Worm (Caenorhabditis elegans) whole organism, L4 larva: ENCODE measurements around the gene C15B12.9.

Experiments used
- F10B5.3 ChIP-seq: sonication (generic microtip); optimal IDR thresholded peaks from 2 replicates; lab custom pipeline; 2016; ENCODE audit warnings: mild to moderate bottlenecking, missing genetic modification characterization, missing compliant biosample characterization
- F44E2.7 ChIP-seq: fragments of 200-800 bp; sonication (Bioruptor generic); IDR thresholded peaks from 2 replicates; pipeline ENCODE4 v2.1.2; 2022; ENCODE audit warnings: missing genetic modification characterization, missing compliant biosample characterization
- aly-2 ChIP-seq: sonication (generic microtip); optimal IDR thresholded peaks from 2 replicates; lab custom pipeline; 2018; ENCODE audit warnings: missing biosample characterization, missing genetic modification characterization
- attf-4 ChIP-seq: sonication (generic microtip); optimal IDR thresholded peaks from 3 replicates; lab custom pipeline; 2017; ENCODE audit warnings: missing biosample characterization, missing genetic modification characterization
- ceh-82 ChIP-seq: sonication (generic microtip); optimal IDR thresholded peaks from 2 replicates; lab custom pipeline; 2017; ENCODE audit warnings: missing biosample characterization, missing genetic modification characterization
- cey-2 ChIP-seq: sonication (generic microtip); optimal IDR thresholded peaks from 3 replicates; lab custom pipeline; 2017; ENCODE audit warnings: missing genetic modification characterization, mild to moderate bottlenecking, missing compliant biosample characterization, antibody characterized with exemption, borderline replicate concordance; ENCODE audit not compliant: insufficient read depth
- ctbp-1 ChIP-seq: fragments of 200-800 bp; sonication (Bioruptor generic); IDR thresholded peaks from 2 replicates; pipeline ENCODE4 v1.3.6; 2022; ENCODE audit warnings: missing genetic modification reagents, missing genetic modification characterization, missing compliant biosample characterization
- daf-12 ChIP-seq: fragments of 150-350 bp; optimal IDR thresholded peaks from 2 replicates; lab custom pipeline; 2014; ENCODE audit warnings: missing biosample characterization, missing genetic modification reagents, missing genetic modification characterization
- daf-16 ChIP-seq, 3 experiments: sonication (generic microtip); optimal IDR thresholded peaks; 2 replicates each; lab custom pipeline; 2016 to 2017; ENCODE audit warnings: missing genetic modification characterization in 3 of 3, missing genetic modification reagents in 3 of 3, mild to moderate bottlenecking in 2 of 3, missing compliant biosample characterization in 2 of 3, missing biosample characterization in 1 of 3, moderate library complexity in 1 of 3
- dmd-6 ChIP-seq: fragments of 200-800 bp; sonication (Bioruptor generic); IDR thresholded peaks from 2 replicates; pipeline ENCODE4 v1.3.6; 2022; ENCODE audit warnings: missing genetic modification reagents, missing genetic modification characterization, missing compliant biosample characterization
- dve-1 ChIP-seq: sonication (generic microtip); optimal IDR thresholded peaks from 2 replicates; lab custom pipeline; 2017; ENCODE audit warnings: antibody characterized with exemption, mild to moderate bottlenecking, missing genetic modification characterization, missing compliant biosample characterization; ENCODE audit not compliant: insufficient read depth
- egl-27 ChIP-seq: sonication (generic microtip); optimal IDR thresholded peaks from 3 replicates; lab custom pipeline; 2017; ENCODE audit warnings: missing biosample characterization, missing genetic modification reagents, missing genetic modification characterization
- fkh-10 ChIP-seq: fragments of 150-350 bp; optimal IDR thresholded peaks from 2 replicates; lab custom pipeline; 2014; ENCODE audit warnings: missing biosample characterization, missing genetic modification reagents, missing genetic modification characterization
- fos-1 ChIP-seq: fragments of 150-350 bp; optimal IDR thresholded peaks from 2 replicates; lab custom pipeline; 2014; ENCODE audit warnings: missing biosample characterization, missing genetic modification characterization
- hlh-11 ChIP-seq: fragments of 200-800 bp; sonication (Bioruptor generic); optimal IDR thresholded peaks from 2 replicates; lab custom pipeline; 2018; ENCODE audit warnings: mild to moderate bottlenecking, missing genetic modification characterization, missing compliant biosample characterization
- lin-1 ChIP-seq: fragments of 200-800 bp; sonication (Bioruptor generic); IDR thresholded peaks from 2 replicates; pipeline ENCODE4 v1.3.6; 2022; ENCODE audit warnings: missing genetic modification reagents, missing genetic modification characterization, missing compliant biosample characterization
- lsy-2 ChIP-seq, 2 experiments: fragments of 150-350 bp in 1 of 2; sonication (generic microtip) in 1 of 2; optimal IDR thresholded peaks; 2 replicates each; lab custom pipeline; 2014 to 2017; ENCODE audit warnings: missing biosample characterization in 2 of 2, missing genetic modification characterization in 2 of 2
- madf-9 ChIP-seq: fragments of 200-800 bp; sonication (Bioruptor generic); conservative IDR thresholded peaks from 2 replicates; pipeline ENCODE4 v1.3.6; 2022; ENCODE audit warnings: missing genetic modification reagents, missing genetic modification characterization, missing compliant biosample characterization
- mdl-1 ChIP-seq, 2 experiments: fragments of 150-350 bp in 1 of 2; sonication (generic microtip) in 1 of 2; optimal IDR thresholded peaks; 2 replicates each; lab custom pipeline; 2014 to 2017; ENCODE audit warnings: missing biosample characterization in 2 of 2, missing genetic modification characterization in 2 of 2
- mxl-2 ChIP-seq: fragments of 200-800 bp; sonication (Bioruptor generic); conservative IDR thresholded peaks from 2 replicates; pipeline ENCODE4 v1.3.6; 2022; ENCODE audit warnings: missing genetic modification reagents, missing genetic modification characterization, missing compliant biosample characterization
- mxl-3 ChIP-seq: fragments of 200-800 bp; sonication (Bioruptor generic); optimal IDR thresholded peaks from 2 replicates; lab custom pipeline; 2018; ENCODE audit warnings: mild to moderate bottlenecking, missing genetic modification characterization, missing compliant biosample characterization
- nhr-102 ChIP-seq: sonication (generic microtip); optimal IDR thresholded peaks from 2 replicates; lab custom pipeline; 2016; ENCODE audit warnings: mild to moderate bottlenecking, missing genetic modification characterization, moderate library complexity, missing compliant biosample characterization
- nhr-11 ChIP-seq: fragments of 150-350 bp; optimal IDR thresholded peaks from 2 replicates; lab custom pipeline; 2014; ENCODE audit warnings: missing biosample characterization, missing genetic modification characterization
- nhr-28 ChIP-seq: fragments of 150-350 bp; optimal IDR thresholded peaks from 2 replicates; lab custom pipeline; 2014; ENCODE audit warnings: missing biosample characterization, missing genetic modification characterization
- nhr-42 ChIP-seq: fragments of 200-800 bp; sonication (Bioruptor generic); IDR thresholded peaks from 2 replicates; pipeline ENCODE4 v1.3.6; 2022; ENCODE audit warnings: missing genetic modification characterization, missing compliant biosample characterization
- nhr-48 ChIP-seq: sonication (generic microtip); optimal IDR thresholded peaks from 2 replicates; lab custom pipeline; 2016; ENCODE audit warnings: mild to moderate bottlenecking, missing genetic modification characterization, missing compliant biosample characterization
- nhr-76 ChIP-seq: fragments of 150-350 bp; optimal IDR thresholded peaks from 2 replicates; lab custom pipeline; 2014; ENCODE audit warnings: missing biosample characterization, missing genetic modification characterization
- nhr-77 ChIP-seq: fragments of 150-350 bp; optimal IDR thresholded peaks from 2 replicates; lab custom pipeline; 2014; ENCODE audit warnings: missing biosample characterization, missing genetic modification characterization
- pqm-1 ChIP-seq: sonication (generic microtip); optimal IDR thresholded peaks from 2 replicates; lab custom pipeline; 2017; ENCODE audit warnings: missing biosample characterization, missing genetic modification characterization
- rbr-2 ChIP-seq: sonication (generic microtip); optimal IDR thresholded peaks from 2 replicates; lab custom pipeline; 2016; ENCODE audit warnings: missing genotype, missing genetic modification characterization, missing compliant biosample characterization
- skn-1 ChIP-seq: fragments of 150-350 bp; optimal IDR thresholded peaks from 2 replicates; lab custom pipeline; 2014; ENCODE audit warnings: missing biosample characterization, missing genetic modification characterization
- snpc-1.2 ChIP-seq: fragments of 200-800 bp; sonication (Bioruptor generic); IDR thresholded peaks from 2 replicates; pipeline ENCODE4 v1.3.6; 2022; ENCODE audit warnings: missing genetic modification reagents, missing genetic modification characterization, missing compliant biosample characterization
- unc-62 ChIP-seq, 3 experiments: fragments of 150-350 bp in 1 of 3; sonication (generic microtip); optimal IDR thresholded peaks in 2 of 3; peaks in 1 of 3; 1 replicate in 1 of 3; 2 replicates in 2 of 3; lab custom pipeline; 2014 to 2017; ENCODE audit warnings: missing biosample characterization in 3 of 3, missing genetic modification characterization in 3 of 3, missing genetic modification reagents in 3 of 3, missing genotype in 1 of 3
- vab-7 ChIP-seq: fragments of 200-800 bp; sonication (Bioruptor generic); IDR thresholded peaks from 2 replicates; pipeline ENCODE4 v1.3.6; 2022; ENCODE audit warnings: missing genetic modification reagents, missing genetic modification characterization, missing compliant biosample characterization
- zag-1 ChIP-seq: fragments of 150-350 bp; optimal IDR thresholded peaks from 2 replicates; lab custom pipeline; 2014; ENCODE audit warnings: missing biosample characterization, missing genetic modification characterization
- zfp-3 ChIP-seq: fragments of 200-800 bp; sonication (Bioruptor generic); conservative IDR thresholded peaks from 2 replicates; pipeline ENCODE4 v1.3.6; 2022; ENCODE audit warnings: missing genetic modification reagents, missing genetic modification characterization, missing compliant biosample characterization

C15B12.9 gene

DNA sequence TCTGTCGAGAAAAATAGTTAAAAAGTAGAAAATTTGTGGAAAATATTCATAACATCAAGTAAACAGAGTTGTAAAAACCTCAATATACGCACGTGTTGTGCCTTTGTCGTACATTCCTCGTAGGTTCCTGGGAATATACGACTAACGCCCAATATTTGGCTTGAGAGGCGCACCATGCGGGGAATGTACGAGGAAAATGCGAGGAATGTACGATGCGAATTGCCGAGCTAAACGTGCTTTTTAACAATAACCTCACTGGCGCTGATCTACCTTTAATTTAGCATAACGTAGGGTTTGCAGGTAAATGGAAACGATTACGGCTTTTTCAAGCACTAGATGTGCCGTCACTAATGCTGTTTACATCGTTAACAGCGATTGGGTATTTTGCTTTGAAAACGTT, at the start of gene C15B12.9:
TSS of gene C15B12.9 (plus strand) at position 301 of the 400 bp plus-strand sequence.
- TF ChIP-seq unc-62 (GFP tag; optimal IDR thresholded peaks at IDR 0.05 in 1 of 2; lab: Kevin White, UChicago) = peak in 1 of 2 experiments; percentile 42
- TF ChIP-seq unc-62 (tag; optimal IDR thresholded peaks at IDR 0.05; lab: Kevin White, UChicago) = no peak
- no peak for TF ChIP-seq vab-7 (GFP tag; lab: Robert Waterston, UW)

DNA sequence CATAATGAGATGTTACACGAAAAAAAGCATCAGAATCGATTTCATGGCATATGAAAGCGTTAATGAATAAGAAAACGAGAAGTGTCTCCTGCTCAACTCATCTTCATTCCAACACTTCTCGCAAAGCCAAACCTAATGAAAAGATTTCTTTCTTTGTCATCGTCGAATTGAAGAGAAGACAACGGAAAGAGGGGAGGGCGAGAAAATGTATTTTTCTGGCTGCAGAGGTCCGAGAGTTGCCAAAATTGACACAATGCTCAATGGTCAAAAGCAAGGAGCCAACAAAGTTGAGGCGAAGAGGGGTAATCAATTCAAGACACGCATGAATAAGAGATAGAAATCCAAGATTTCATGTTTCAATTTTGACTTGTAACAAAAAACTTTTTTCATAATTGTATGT, 49.5 kb upstream of the C15B12.9 start:
- TF ChIP-seq unc-62 (GFP tag; optimal IDR thresholded peaks at IDR 0.05 in 1 of 2; lab: Kevin White, UChicago) = peak in 1 of 2 experiments; percentile 13
- no peak for TF ChIP-seq unc-62 (tag; optimal IDR thresholded peaks at IDR 0.05; lab: Kevin White, UChicago)
- no peak for TF ChIP-seq snpc-1.2
- no peak for TF ChIP-seq lsy-2 (tag; optimal IDR thresholded peaks at IDR 0.05; lab: Kevin White, UChicago)
- no peak for TF ChIP-seq nhr-48 (tag; lab: Kevin White, UChicago)

DNA sequence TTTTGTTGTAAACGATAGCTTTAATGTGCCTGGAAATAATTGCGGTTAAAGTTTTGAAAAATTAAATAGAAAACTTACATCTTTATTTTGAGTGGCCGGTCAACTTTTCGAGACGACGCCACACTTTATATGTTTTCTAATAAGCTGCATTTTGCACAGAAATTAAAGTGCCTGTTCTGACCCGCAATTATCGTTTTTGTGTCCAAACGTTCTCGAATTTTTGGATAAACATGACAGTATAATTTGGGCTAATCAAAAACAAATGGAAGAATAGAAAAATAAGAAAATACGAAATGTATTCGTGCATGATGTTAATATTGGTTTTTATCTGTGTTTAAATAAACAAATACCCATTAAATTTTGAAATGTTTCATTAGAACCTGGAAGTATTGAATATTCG, 47.9 kb upstream of the C15B12.9 start, which contains the start of gene K10C2.12:
TSS of gene K10C2.12 (minus strand) at position 101 of the 400 bp plus-strand sequence.
- TF ChIP-seq F44E2.7 (GFP tag; lab: Robert Waterston, UW) = no peak
- TF ChIP-seq unc-62 (GFP tag; optimal IDR thresholded peaks at IDR 0.05 in 1 of 2; lab: Kevin White, UChicago) = no peak
- no peak for TF ChIP-seq unc-62 (tag; optimal IDR thresholded peaks at IDR 0.05; lab: Kevin White, UChicago)
- TF ChIP-seq fos-1 (tag; lab: Kevin White, UChicago) = no peak
- TF ChIP-seq daf-12 (tag; lab: Kevin White, UChicago) = no peak
- no peak for TF ChIP-seq zfp-3 (GFP tag; lab: Robert Waterston, UW)
- TF ChIP-seq nhr-28 = no peak
- no peak for TF ChIP-seq egl-27 (tag; lab: Kevin White, UChicago)
- TF ChIP-seq pqm-1 (tag; lab: Kevin White, UChicago) = no peak
- no peak for TF ChIP-seq mxl-2
- no peak for TF ChIP-seq zag-1
- no peak for TF ChIP-seq skn-1 (tag; lab: Kevin White, UChicago)
- no peak for TF ChIP-seq aly-2 (tag; lab: Kevin White, UChicago)
- no peak for TF ChIP-seq F10B5.3 (tag; lab: Kevin White, UChicago)
- no peak for TF ChIP-seq ceh-82 (tag; lab: Kevin White, UChicago)
- TF ChIP-seq fkh-10 (GFP tag; lab: Kevin White, UChicago) = no peak
- no peak for TF ChIP-seq ctbp-1 (GFP tag; lab: Robert Waterston, UW)
- no peak for TF ChIP-seq rbr-2 (tag; lab: Kevin White, UChicago)
- TF ChIP-seq mxl-3 (GFP tag; lab: Kevin White, UChicago) = no peak
- no peak for TF ChIP-seq nhr-76 (tag; lab: Kevin White, UChicago)
- TF ChIP-seq cey-2 (tag; lab: Kevin White, UChicago) = no peak
- TF ChIP-seq, all 104 proteins: peak for 0

DNA sequence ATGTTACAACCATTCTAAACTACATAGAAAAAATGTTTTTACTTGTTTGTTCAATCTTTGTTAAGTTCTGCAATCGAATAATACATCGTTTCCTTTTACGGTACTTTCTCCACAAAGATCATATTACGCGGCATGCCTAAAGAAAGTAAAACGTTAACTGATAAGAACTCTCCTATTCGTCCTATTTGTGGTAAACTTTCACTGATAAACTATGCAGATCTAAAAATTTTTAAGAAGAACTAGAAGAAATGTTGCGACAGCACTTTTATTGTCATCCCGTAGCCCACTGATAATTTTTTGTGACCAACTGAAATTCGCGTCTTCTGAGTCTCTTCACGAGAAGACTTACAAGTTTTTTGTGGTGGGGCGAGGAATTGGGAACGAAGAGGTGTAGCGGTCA, 41.5 kb upstream of the C15B12.9 start:
- TF ChIP-seq nhr-42 (GFP tag; lab: Robert Waterston, UW) = no peak
- no peak for TF ChIP-seq madf-9 (GFP tag; lab: Robert Waterston, UW)
- TF ChIP-seq mdl-1 (tag; optimal IDR thresholded peaks at IDR 0.05; lab: Kevin White, UChicago) = peak in 1 of 2 experiments; percentile 36
- TF ChIP-seq nhr-102 (tag; lab: Kevin White, UChicago) = peak; percentile 43
- peak; percentile 96 for TF ChIP-seq pqm-1 (tag; lab: Kevin White, UChicago)
- TF ChIP-seq nhr-77 (tag; lab: Kevin White, UChicago) = peak; percentile 90
- 0 out of 2 replicates have a peak, but pooled peaks have one; percentile 36 for TF ChIP-seq lin-1 (GFP tag; lab: Robert Waterston, UW)
- TF ChIP-seq hlh-11 (tag; lab: Kevin White, UChicago) = peak; percentile 71
- no peak for TF ChIP-seq attf-4 (tag; lab: Kevin White, UChicago)
- peak; percentile 95 for TF ChIP-seq nhr-28
- TF ChIP-seq dve-1 (tag; lab: Kevin White, UChicago) = peak; percentile 89
- peak; percentile 80 for TF ChIP-seq dmd-6 (GFP tag; lab: Robert Waterston, UW)
- TF ChIP-seq nhr-11 (tag; lab: Kevin White, UChicago) = no peak
- TF ChIP-seq daf-16 (GFP tag; optimal IDR thresholded peaks at IDR 0.05; lab: Kevin White, UChicago) = no peak
- peak; percentile 75 for TF ChIP-seq daf-16 (tag; optimal IDR thresholded peaks at IDR 0.05; lab: Kevin White, UChicago)
